Fruit fly (Drosophila melanogaster): ENCODE measurements around the gene CG34116.

DNA sequence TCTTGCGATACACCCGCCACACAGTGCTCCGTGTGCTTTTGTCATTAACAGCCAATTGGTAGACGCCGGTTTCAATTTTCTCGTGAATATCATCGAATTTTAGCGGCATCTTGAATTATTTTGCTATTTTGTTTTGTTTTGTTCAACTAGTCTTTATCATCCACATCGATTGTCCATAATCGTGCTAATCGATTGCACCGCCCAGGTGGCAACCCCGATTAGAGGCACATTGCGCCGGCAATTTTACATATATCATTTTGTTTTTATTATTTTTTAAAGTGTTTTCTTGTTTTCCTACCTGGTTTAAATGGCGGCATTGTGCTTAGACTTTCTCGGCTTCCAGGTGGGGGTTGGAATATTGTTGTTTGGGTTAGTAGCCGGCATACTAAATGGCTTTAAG is at the start of gene CG34116:
- TF ChIP-seq pan (optimal IDR thresholded peaks at IDR 0.05), result no peak
- TF ChIP-seq psq (optimal IDR thresholded peaks at IDR 0.05), result no peak
- no peak for TF ChIP-seq CG8478 (optimal IDR thresholded peaks at IDR 0.05)
- no peak for TF ChIP-seq usp (GFP tag; optimal IDR thresholded peaks at IDR 0.05)
